Worm (Caenorhabditis elegans) whole organism, L4 larva: ENCODE measurements around the gene npa-1.

Experiments used
- D1046.2 ChIP-seq: fragments of 200-800 bp; sonication (Bioruptor generic); IDR thresholded peaks from 2 replicates; pipeline ENCODE4 v1.3.6; 2022; ENCODE audit warnings: missing genetic modification characterization, missing compliant biosample characterization
- F44E2.7 ChIP-seq: fragments of 200-800 bp; sonication (Bioruptor generic); IDR thresholded peaks from 2 replicates; pipeline ENCODE4 v2.1.2; 2022; ENCODE audit warnings: missing genetic modification characterization, missing compliant biosample characterization
- Y48G9A.11 ChIP-seq: fragments of 200-800 bp; sonication (Bioruptor generic); IDR thresholded peaks from 2 replicates; pipeline ENCODE4 v1.3.6; 2022; ENCODE audit warnings: missing genetic modification reagents, missing genetic modification characterization, missing compliant biosample characterization
- Y5F2A.4 ChIP-seq: fragments of 200-800 bp; sonication (Bioruptor generic); optimal IDR thresholded peaks from 2 replicates; lab custom pipeline; 2018; ENCODE audit warnings: mild to moderate bottlenecking, missing genetic modification characterization, missing compliant biosample characterization
- aha-1 ChIP-seq: fragments of 150-350 bp; peaks from one replicate; lab custom pipeline; 2014; ENCODE audit warnings: missing biosample characterization, missing genetic modification characterization
- aly-2 ChIP-seq: sonication (generic microtip); optimal IDR thresholded peaks from 2 replicates; lab custom pipeline; 2018; ENCODE audit warnings: missing biosample characterization, missing genetic modification characterization
- ceh-32 ChIP-seq: sonication (generic microtip); optimal IDR thresholded peaks from 2 replicates; lab custom pipeline; 2016; ENCODE audit warnings: mild to moderate bottlenecking, missing genetic modification characterization, missing compliant biosample characterization; ENCODE audit not compliant: poor library complexity
- ceh-62 ChIP-seq: sonication (generic microtip); optimal IDR thresholded peaks from 2 replicates; lab custom pipeline; 2017; ENCODE audit warnings: missing biosample characterization, missing genetic modification characterization
- ceh-82 ChIP-seq: sonication (generic microtip); optimal IDR thresholded peaks from 2 replicates; lab custom pipeline; 2017; ENCODE audit warnings: missing biosample characterization, missing genetic modification characterization
- ces-1 ChIP-seq: fragments of 150-350 bp; sonication (generic microtip); optimal IDR thresholded peaks from 4 replicates; lab custom pipeline; 2014; ENCODE audit warnings: missing biosample characterization, missing genetic modification reagents, missing genetic modification characterization
- cey-2 ChIP-seq: sonication (generic microtip); optimal IDR thresholded peaks from 3 replicates; lab custom pipeline; 2017; ENCODE audit warnings: missing genetic modification characterization, mild to moderate bottlenecking, missing compliant biosample characterization, antibody characterized with exemption, borderline replicate concordance; ENCODE audit not compliant: insufficient read depth
- ctbp-1 ChIP-seq: fragments of 200-800 bp; sonication (Bioruptor generic); IDR thresholded peaks from 2 replicates; pipeline ENCODE4 v1.3.6; 2022; ENCODE audit warnings: missing genetic modification reagents, missing genetic modification characterization, missing compliant biosample characterization
- daf-12 ChIP-seq: fragments of 150-350 bp; optimal IDR thresholded peaks from 2 replicates; lab custom pipeline; 2014; ENCODE audit warnings: missing biosample characterization, missing genetic modification reagents, missing genetic modification characterization
- daf-8 ChIP-seq: fragments of 200-800 bp; sonication (Bioruptor generic); IDR thresholded peaks from 2 replicates; pipeline ENCODE4 v1.3.6; 2022; ENCODE audit warnings: missing genetic modification characterization, missing compliant biosample characterization
- fkh-10 ChIP-seq: fragments of 150-350 bp; optimal IDR thresholded peaks from 2 replicates; lab custom pipeline; 2014; ENCODE audit warnings: missing biosample characterization, missing genetic modification reagents, missing genetic modification characterization
- lir-3 ChIP-seq: sonication (generic microtip); optimal IDR thresholded peaks from 2 replicates; lab custom pipeline; 2016; ENCODE audit warnings: mild to moderate bottlenecking, missing genetic modification characterization, missing compliant biosample characterization
- mdt-29 ChIP-seq: fragments of 200-800 bp; sonication (Bioruptor generic); IDR thresholded peaks from 2 replicates; pipeline ENCODE4 v1.3.6; 2022; ENCODE audit warnings: missing genetic modification reagents, missing genetic modification characterization, missing compliant biosample characterization
- mep-1 ChIP-seq: fragments of 150-350 bp; sonication (generic microtip); optimal IDR thresholded peaks from 3 replicates; lab custom pipeline; 2014; ENCODE audit warnings: missing biosample characterization, missing genetic modification characterization
- nhr-237 ChIP-seq: sonication (generic microtip); optimal IDR thresholded peaks from 2 replicates; lab custom pipeline; 2017; ENCODE audit warnings: missing biosample characterization, missing genetic modification characterization
- nhr-25 ChIP-seq: sonication (generic microtip); optimal IDR thresholded peaks from 2 replicates; lab custom pipeline; 2017; ENCODE audit warnings: missing genetic modification characterization, mild to moderate bottlenecking, missing compliant biosample characterization, antibody characterized with exemption, moderate library complexity, borderline replicate concordance; ENCODE audit not compliant: insufficient read depth
- nhr-41 ChIP-seq: fragments of 200-800 bp; sonication (Bioruptor generic); IDR thresholded peaks from 2 replicates; pipeline ENCODE4 v1.3.6; 2022; ENCODE audit warnings: missing genetic modification reagents, missing genetic modification characterization, missing compliant biosample characterization
- nhr-42 ChIP-seq: fragments of 200-800 bp; sonication (Bioruptor generic); IDR thresholded peaks from 2 replicates; pipeline ENCODE4 v1.3.6; 2022; ENCODE audit warnings: missing genetic modification characterization, missing compliant biosample characterization
- nhr-6 ChIP-seq: fragments of 150-350 bp; optimal IDR thresholded peaks from 2 replicates; lab custom pipeline; 2014; ENCODE audit warnings: missing biosample characterization, missing genetic modification characterization
- nhr-77 ChIP-seq: fragments of 150-350 bp; optimal IDR thresholded peaks from 2 replicates; lab custom pipeline; 2014; ENCODE audit warnings: missing biosample characterization, missing genetic modification characterization
- pha-4 ChIP-seq, 2 experiments: fragments of 150-350 bp in 1 of 2; fragments of 200-800 bp in 1 of 2; sonication (Bioruptor generic) in 1 of 2; IDR thresholded peaks in 1 of 2; optimal IDR thresholded peaks in 1 of 2; 2 replicates each; pipeline versions ENCODE4 v1.3.6 to Lab custom; 2014 to 2022; ENCODE audit warnings: missing genetic modification characterization in 2 of 2, missing genetic modification reagents in 2 of 2, missing biosample characterization in 1 of 2, missing compliant biosample characterization in 1 of 2
- php-3 ChIP-seq: fragments of 200-800 bp; sonication (Bioruptor generic); IDR thresholded peaks from 2 replicates; pipeline ENCODE4 v1.3.6; 2022; ENCODE audit warnings: missing genetic modification reagents, missing genetic modification characterization, missing compliant biosample characterization
- rbr-2 ChIP-seq: sonication (generic microtip); optimal IDR thresholded peaks from 2 replicates; lab custom pipeline; 2016; ENCODE audit warnings: missing genotype, missing genetic modification characterization, missing compliant biosample characterization
- saeg-2 ChIP-seq: fragments of 200-800 bp; sonication (Bioruptor generic); IDR thresholded peaks from 2 replicates; pipeline ENCODE4 v1.3.6; 2022; ENCODE audit warnings: missing genetic modification reagents, missing genetic modification characterization, missing compliant biosample characterization
- snpc-4 ChIP-seq: fragments of 150-350 bp; optimal IDR thresholded peaks from 2 replicates; lab custom pipeline; 2014; ENCODE audit warnings: missing biosample characterization, missing genetic modification characterization
- spr-1 ChIP-seq: sonication (generic microtip); optimal IDR thresholded peaks from 2 replicates; lab custom pipeline; 2016; ENCODE audit warnings: mild to moderate bottlenecking, missing genetic modification characterization, missing compliant biosample characterization
- spr-3 ChIP-seq: fragments of 200-800 bp; sonication (Bioruptor generic); optimal IDR thresholded peaks from 2 replicates; lab custom pipeline; 2018; ENCODE audit warnings: mild to moderate bottlenecking, missing genetic modification characterization, missing compliant biosample characterization
- tra-1 ChIP-seq: fragments of 200-800 bp; sonication (Bioruptor generic); IDR thresholded peaks from 2 replicates; pipeline ENCODE4 v1.3.6; 2022; ENCODE audit warnings: missing genetic modification reagents, missing genetic modification characterization, missing compliant biosample characterization
- unc-130 ChIP-seq: sonication (generic microtip); optimal IDR thresholded peaks from 2 replicates; lab custom pipeline; 2016; ENCODE audit warnings: missing genetic modification reagents, missing genetic modification characterization, missing compliant biosample characterization
- unc-39 ChIP-seq: sonication (generic microtip); optimal IDR thresholded peaks from 2 replicates; lab custom pipeline; 2017; ENCODE audit warnings: missing biosample characterization, missing genetic modification characterization
- unc-62 ChIP-seq, 3 experiments: fragments of 150-350 bp in 1 of 3; sonication (generic microtip); optimal IDR thresholded peaks in 2 of 3; peaks in 1 of 3; 1 replicate in 1 of 3; 2 replicates in 2 of 3; lab custom pipeline; 2014 to 2017; ENCODE audit warnings: missing biosample characterization in 3 of 3, missing genetic modification characterization in 3 of 3, missing genetic modification reagents in 3 of 3, missing genotype in 1 of 3
- vab-7 ChIP-seq: fragments of 200-800 bp; sonication (Bioruptor generic); IDR thresholded peaks from 2 replicates; pipeline ENCODE4 v1.3.6; 2022; ENCODE audit warnings: missing genetic modification reagents, missing genetic modification characterization, missing compliant biosample characterization
- zip-2 ChIP-seq: fragments of 150-350 bp; optimal IDR thresholded peaks from 2 replicates; lab custom pipeline; 2014; ENCODE audit warnings: missing biosample characterization, missing genetic modification characterization

Gene npa-1

ce11 chrV:7110370-7110769, 34.8 kb downstream of the npa-1 start:
- TF ChIP-seq nhr-6 (tag; lab: Kevin White, UChicago) (no peak), F44E2.7 (GFP tag; lab: Robert Waterston, UW) (no peak)

- no peak for TF ChIP-seq ceh-82
- peak in 1 of 2 experiments; percentile 56 for TF ChIP-seq unc-62 (GFP tag; optimal IDR thresholded peaks at IDR 0.05 in 1 of 2; lab: Kevin White, UChicago)
- no peak for TF ChIP-seq unc-62 (tag; optimal IDR thresholded peaks at IDR 0.05; lab: Kevin White, UChicago)
- TF ChIP-seq aha-1 (tag; lab: Kevin White, UChicago) = no peak
- no peak for TF ChIP-seq nhr-77 (tag; lab: Kevin White, UChicago)
- TF ChIP-seq nhr-41 (GFP tag; lab: Robert Waterston, UW) = no peak
- TF ChIP-seq aly-2 (tag; lab: Kevin White, UChicago) = no peak
- no peak for TF ChIP-seq saeg-2 (GFP tag; lab: Robert Waterston, UW)
- peak; percentile 80 for TF ChIP-seq fkh-10 (GFP tag; lab: Kevin White, UChicago)
- TF ChIP-seq spr-1 = no peak
- TF ChIP-seq pha-4 (GFP tag; IDR thresholded peaks at IDR 0.05; lab: Robert Waterston, UW) = no peak
- no peak for TF ChIP-seq pha-4 (tag; optimal IDR thresholded peaks at IDR 0.05; lab: Kevin White, UChicago)
- TF ChIP-seq Y5F2A.4 (GFP tag; lab: Kevin White, UChicago) = no peak
- no peak for TF ChIP-seq ceh-32 (tag; lab: Kevin White, UChicago)
- TF ChIP-seq mep-1 (tag; lab: Kevin White, UChicago) = no peak
- TF ChIP-seq lir-3 (tag; lab: Kevin White, UChicago) = no peak
- no peak for TF ChIP-seq daf-12 (tag; lab: Kevin White, UChicago)
- no peak for TF ChIP-seq tra-1 (GFP tag; lab: Robert Waterston, UW)
- TF ChIP-seq nhr-237 (tag; lab: Kevin White, UChicago) = no peak
- peak; percentile 24 for TF ChIP-seq rbr-2
- TF ChIP-seq ces-1 (GFP tag; lab: Kevin White, UChicago) = peak; percentile 71
- TF ChIP-seq mdt-29 (GFP tag; lab: Robert Waterston, UW) = no peak
Measured at ce11 chrV:7111276-7111675, 35.7 kb downstream of the npa-1 start.

- TF ChIP-seq unc-39 (tag; lab: Kevin White, UChicago) = no peak
- no peak for TF ChIP-seq spr-3 (GFP tag; lab: Kevin White, UChicago)
- TF ChIP-seq aha-1 (tag; lab: Kevin White, UChicago) = peak; percentile 62
- peak in 1 of 2 experiments; percentile 89 for TF ChIP-seq unc-62 (GFP tag; optimal IDR thresholded peaks at IDR 0.05 in 1 of 2; lab: Kevin White, UChicago)
- no peak for TF ChIP-seq unc-62 (tag; optimal IDR thresholded peaks at IDR 0.05; lab: Kevin White, UChicago)
- TF ChIP-seq, all 104 proteins: peak for 2
Measured at ce11 chrV:7112223-7112622, 36.6 kb downstream of the npa-1 start.

- TF ChIP-seq ctbp-1 (GFP tag; lab: Robert Waterston, UW) (no peak), D1046.2 (GFP tag; lab: Robert Waterston, UW) (no peak), ceh-62 (tag; lab: Kevin White, UChicago) (no peak), daf-8 (no peak), nhr-25 (tag; lab: Kevin White, UChicago) (no peak)
Measured at ce11 chrV:7118796-7119195, 43.2 kb downstream of the npa-1 start, which contains the start of gene srx-33. TSS of gene srx-33 (minus strand) at chrV:7118896.

DNA sequence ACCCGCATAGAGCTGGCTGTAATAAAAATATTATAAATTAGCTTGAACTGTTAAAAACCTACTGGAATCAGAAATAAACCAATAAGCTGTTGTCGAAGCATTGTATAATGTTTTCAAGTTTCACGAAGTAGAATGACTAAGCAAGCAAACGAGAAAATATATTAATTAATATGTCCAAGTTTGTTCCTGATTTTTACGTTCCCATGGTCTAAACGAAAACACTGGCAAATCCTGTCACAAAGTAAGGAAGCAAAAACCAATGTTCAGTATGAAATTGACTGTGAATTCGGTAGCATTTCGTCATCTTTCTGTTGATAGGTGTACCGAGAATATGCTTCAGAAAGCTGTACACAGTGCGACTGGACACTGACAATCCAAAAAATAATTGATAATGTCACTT, 44.6 kb downstream of the npa-1 start, which contains the start of gene srx-34:
srx-34 (minus strand) TSS at position 101 of the 400 bp plus-strand sequence.
- TF ChIP-seq unc-130 (GFP tag; lab: Kevin White, UChicago) (no peak), cey-2 (tag; lab: Kevin White, UChicago) (no peak), ceh-32 (tag; lab: Kevin White, UChicago) (no peak), php-3 (GFP tag; lab: Robert Waterston, UW) (no peak), snpc-4 (tag; lab: Kevin White, UChicago) (no peak), Y48G9A.11 (GFP tag; lab: Robert Waterston, UW) (no peak), nhr-42 (GFP tag; lab: Robert Waterston, UW) (no peak), vab-7 (no peak), zip-2 (no peak), spr-3 (GFP tag; lab: Kevin White, UChicago) (no peak), nhr-237 (tag; lab: Kevin White, UChicago) (no peak)
